Fruit fly (Drosophila melanogaster) whole organism: Measurements from ENCODE around the gene CG17321.

Experiments used
- EcR ChIP-seq, 2 experiments: fragments of >200 bp; optimal IDR thresholded peaks; 2 replicates each; lab custom pipeline; 2017; ENCODE audit warnings: missing biosample characterization in 2 of 2, missing genetic modification characterization in 2 of 2, missing genetic modification reagents in 2 of 2
- psq ChIP-seq: fragments of >200 bp; optimal IDR thresholded peaks from 2 replicates; lab custom pipeline; 2017
- usp ChIP-seq: fragments of >200 bp; optimal IDR thresholded peaks from 2 replicates; lab custom pipeline; 2017; ENCODE audit warnings: missing biosample characterization, missing genetic modification characterization, mixed read lengths

- TF ChIP-seq psq (lab: Kevin White, UChicago) (no peak), EcR (GFP tag; optimal IDR thresholded peaks at IDR 0.05; lab: Kevin White, UChicago) (no peak), usp (GFP tag; lab: Kevin White, UChicago) (no peak)
Observed at dm6 chr2L:18899862-18900261, 54.9 kb downstream of the CG17321 start.
